Worm (Caenorhabditis elegans) whole organism, mixed stage, embryonic: Measurements from ENCODE around the gene srh-63.

Experiments used
- M03D4.4 ChIP-seq: sonication (generic microtip); optimal IDR thresholded peaks from 2 replicates; lab custom pipeline; 2017; ENCODE audit warnings: mild to moderate bottlenecking, missing genetic modification characterization, missing compliant biosample characterization
- bed-3 ChIP-seq: fragments of 200-800 bp; sonication (Bioruptor generic); optimal IDR thresholded peaks from 3 replicates; lab custom pipeline; 2018; ENCODE audit warnings: mild to moderate bottlenecking, missing genetic modification characterization, moderate library complexity, missing compliant biosample characterization
- blmp-1 ChIP-seq: fragments of 150-350 bp; optimal IDR thresholded peaks from 2 replicates; lab custom pipeline; 2014; ENCODE audit warnings: missing biosample characterization, missing genetic modification characterization
- ceh-39 ChIP-seq: fragments of 150-350 bp; optimal IDR thresholded peaks from 2 replicates; lab custom pipeline; 2014; ENCODE audit warnings: missing biosample characterization, missing genetic modification characterization
- ceh-43 ChIP-seq: fragments of 200-800 bp; sonication (Bioruptor generic); optimal IDR thresholded peaks from 2 replicates; lab custom pipeline; 2018; ENCODE audit warnings: mild to moderate bottlenecking, missing genetic modification characterization, moderate library complexity, missing compliant biosample characterization
- ceh-83 ChIP-seq: fragments of 200-800 bp; sonication (Bioruptor generic); optimal IDR thresholded peaks from 2 replicates; lab custom pipeline; 2018; ENCODE audit warnings: mild to moderate bottlenecking, missing genetic modification characterization, missing compliant biosample characterization
- ces-1 ChIP-seq: fragments of 150-350 bp; optimal IDR thresholded peaks from 2 replicates; lab custom pipeline; 2014; ENCODE audit warnings: missing biosample characterization, missing genetic modification reagents, missing genetic modification characterization
- cnd-1 ChIP-seq: fragments of 200-800 bp; sonication (Bioruptor generic); optimal IDR thresholded peaks from 2 replicates; lab custom pipeline; 2018; ENCODE audit warnings: mild to moderate bottlenecking, missing genetic modification characterization, missing compliant biosample characterization
- drap-1 ChIP-seq: fragments of 200-800 bp; sonication (Bioruptor generic); optimal IDR thresholded peaks from 3 replicates; lab custom pipeline; 2018; ENCODE audit warnings: mild to moderate bottlenecking, missing genetic modification characterization, missing compliant biosample characterization
- elt-1 ChIP-seq: sonication (generic microtip); optimal IDR thresholded peaks from 2 replicates; lab custom pipeline; 2017; ENCODE audit warnings: missing genetic modification characterization, mild to moderate bottlenecking, missing compliant biosample characterization, antibody characterized with exemption, moderate library complexity, borderline replicate concordance; ENCODE audit not compliant: insufficient read depth
- elt-3 ChIP-seq: fragments of 150-350 bp; optimal IDR thresholded peaks from 2 replicates; lab custom pipeline; 2014; ENCODE audit warnings: missing biosample characterization, missing genetic modification characterization
- lin-13 ChIP-seq: fragments of 150-350 bp; optimal IDR thresholded peaks from 2 replicates; lab custom pipeline; 2014; ENCODE audit warnings: missing biosample characterization, missing genetic modification characterization
- lin-32 ChIP-seq: fragments of 200-800 bp; sonication (Bioruptor generic); optimal IDR thresholded peaks from 2 replicates; lab custom pipeline; 2018; ENCODE audit warnings: mild to moderate bottlenecking, missing genetic modification characterization, missing compliant biosample characterization
- lsy-2 ChIP-seq: fragments of 150-350 bp; optimal IDR thresholded peaks from 2 replicates; lab custom pipeline; 2014; ENCODE audit warnings: missing biosample characterization, missing genetic modification characterization
- mab-5 ChIP-seq: fragments of 150-350 bp; optimal IDR thresholded peaks from 2 replicates; lab custom pipeline; 2014; ENCODE audit warnings: missing biosample characterization, missing genetic modification characterization
- mep-1 ChIP-seq: fragments of 150-350 bp; optimal IDR thresholded peaks from 2 replicates; lab custom pipeline; 2017; ENCODE audit warnings: missing biosample characterization, missing genetic modification reagents, missing genetic modification characterization, inconsistent platforms
- nhr-12 ChIP-seq: fragments of 150-350 bp; optimal IDR thresholded peaks from 2 replicates; lab custom pipeline; 2014; ENCODE audit warnings: missing biosample characterization, missing genetic modification characterization
- nhr-2 ChIP-seq: fragments of 150-350 bp; optimal IDR thresholded peaks from 2 replicates; lab custom pipeline; 2014; ENCODE audit warnings: missing biosample characterization, missing genetic modification characterization
- nhr-28 ChIP-seq: fragments of 150-350 bp; optimal IDR thresholded peaks from 2 replicates; lab custom pipeline; 2014; ENCODE audit warnings: missing biosample characterization, missing genetic modification characterization
- nhr-76 ChIP-seq: sonication (generic microtip); optimal IDR thresholded peaks from 2 replicates; lab custom pipeline; 2017; ENCODE audit warnings: missing biosample characterization, missing genetic modification characterization
- pha-4 ChIP-seq: fragments of 150-350 bp; optimal IDR thresholded peaks from 2 replicates; lab custom pipeline; 2018; ENCODE audit warnings: missing biosample characterization, missing genetic modification reagents, missing genetic modification characterization
- sem-2 ChIP-seq: fragments of 200-800 bp; sonication (Bioruptor generic); optimal IDR thresholded peaks from 2 replicates; lab custom pipeline; 2018; ENCODE audit warnings: mild to moderate bottlenecking, missing genetic modification characterization, missing compliant biosample characterization
- snpc-4 ChIP-seq: fragments of 150-350 bp; optimal IDR thresholded peaks from 2 replicates; lab custom pipeline; 2014; ENCODE audit warnings: missing biosample characterization, missing genetic modification characterization
- sptf-1 ChIP-seq: sonication (generic microtip); optimal IDR thresholded peaks from 2 replicates; lab custom pipeline; 2017; ENCODE audit warnings: mild to moderate bottlenecking, missing genetic modification characterization, moderate library complexity, missing compliant biosample characterization
- tbx-8 ChIP-seq: fragments of 200-800 bp; sonication (Bioruptor generic); optimal IDR thresholded peaks from 2 replicates; lab custom pipeline; 2018; ENCODE audit warnings: mild to moderate bottlenecking, missing genetic modification characterization, moderate library complexity, missing compliant biosample characterization
- unc-120 ChIP-seq: sonication (generic microtip); optimal IDR thresholded peaks from 2 replicates; lab custom pipeline; 2017; ENCODE audit warnings: missing genetic modification characterization, missing compliant biosample characterization; ENCODE audit not compliant: poor library complexity, severe bottlenecking
- unc-39 ChIP-seq: fragments of 150-350 bp; optimal IDR thresholded peaks from 2 replicates; lab custom pipeline; 2014; ENCODE audit warnings: missing biosample characterization, missing genetic modification characterization

The srh-63 gene

ce11 chrIV:14572607-14573006 is 48.9 kb downstream of the srh-63 start, which contains the start of gene glb-34:
TSS of gene glb-34 (minus strand) at chrIV:14572707.
- TF ChIP-seq ces-1 (GFP tag; lab: Kevin White, UChicago) (no peak), lin-32 (GFP tag; lab: Kevin White, UChicago) (no peak), tbx-8 (GFP tag; lab: Kevin White, UChicago) (no peak), ceh-39 (tag; lab: Kevin White, UChicago) (no peak), mab-5 (tag; lab: Kevin White, UChicago) (no peak), elt-1 (tag; lab: Kevin White, UChicago) (no peak), M03D4.4 (no peak), nhr-12 (tag; lab: Kevin White, UChicago) (no peak), snpc-4 (tag; lab: Kevin White, UChicago) (no peak), pha-4 (tag; lab: Kevin White, UChicago) (no peak), lin-13 (tag; lab: Kevin White, UChicago) (no peak), sem-2 (GFP tag; lab: Kevin White, UChicago) (no peak)

DNA sequence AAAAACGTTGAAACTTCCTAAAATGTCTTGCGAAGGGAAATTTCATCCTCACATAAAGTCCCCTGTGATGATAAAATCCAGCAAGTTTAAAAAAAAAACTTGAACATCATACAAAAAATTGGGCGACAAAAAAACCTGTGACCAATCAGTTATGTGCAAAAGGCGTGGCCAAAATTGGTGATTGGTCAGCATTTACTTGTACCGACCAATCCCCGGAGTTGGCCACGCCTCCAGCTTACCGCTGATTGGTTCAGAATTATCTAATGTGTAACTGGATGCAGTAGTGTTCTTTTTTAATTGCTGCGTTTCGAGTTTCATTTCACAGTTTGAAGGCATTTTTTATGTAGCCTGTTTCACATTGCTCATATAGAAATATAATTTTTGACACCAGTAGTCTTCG is 49.4 kb downstream of the srh-63 start:
- TF ChIP-seq lsy-2 (no peak), cnd-1 (tag; lab: Kevin White, UChicago) (no peak), mep-1 (tag; lab: Kevin White, UChicago) (no peak), ceh-43 (GFP tag; lab: Kevin White, UChicago) (no peak), drap-1 (GFP tag; lab: Kevin White, UChicago) (no peak), blmp-1 (tag; lab: Kevin White, UChicago) (no peak), elt-3 (tag; lab: Kevin White, UChicago) (no peak), snpc-4 (tag; lab: Kevin White, UChicago) (no peak), nhr-76 (tag; lab: Kevin White, UChicago) (no peak), lin-13 (tag; lab: Kevin White, UChicago) (no peak), nhr-28 (no peak), ceh-83 (GFP tag; lab: Kevin White, UChicago) (no peak), sptf-1 (tag; lab: Kevin White, UChicago) (no peak)
- TF ChIP-seq, all 35 proteins: peak for 0

DNA sequence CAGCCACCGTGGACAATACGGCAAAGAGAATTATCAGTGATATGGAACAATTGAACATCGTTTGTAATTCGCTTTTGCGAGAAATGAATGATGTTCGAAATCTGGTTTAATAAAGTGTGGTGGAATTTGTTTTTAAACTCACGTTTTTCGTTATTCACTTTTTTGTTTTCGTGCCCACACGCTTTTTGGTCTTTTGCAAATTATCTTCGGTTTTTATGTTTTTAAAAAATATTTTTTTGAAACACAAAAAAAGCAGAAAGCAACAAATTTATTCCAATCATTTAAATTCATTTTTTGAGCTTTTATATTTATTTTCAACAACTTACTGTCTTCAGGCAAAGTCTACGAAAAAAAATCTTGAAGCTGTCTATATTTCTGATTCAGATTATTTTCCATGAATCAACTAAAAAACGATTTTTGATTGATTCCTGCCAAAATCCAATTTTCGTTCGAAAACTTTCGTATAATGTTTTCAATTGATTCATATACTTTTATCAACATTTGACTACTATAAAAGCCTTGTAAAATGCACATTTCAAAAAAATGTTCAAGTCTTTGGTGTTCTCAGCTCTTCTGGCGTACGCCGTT is 50.7 kb downstream of the srh-63 start, which contains the start of the genes Y57G11B.3 and Y57G11B.5:
Y57G11B.3 (minus strand) TSS at position 101 of the 588 bp plus-strand sequence.
Y57G11B.5 (plus strand) TSS at position 538 of the 588 bp plus-strand sequence.
- TF ChIP-seq lin-32 (GFP tag; lab: Kevin White, UChicago), result no peak
- TF ChIP-seq elt-1 (tag; lab: Kevin White, UChicago), result no peak
- no peak for TF ChIP-seq nhr-28
- TF ChIP-seq unc-120 (tag; lab: Kevin White, UChicago), result no peak
- no peak for TF ChIP-seq blmp-1 (tag; lab: Kevin White, UChicago)
- no peak for TF ChIP-seq ceh-83 (GFP tag; lab: Kevin White, UChicago)
- no peak for TF ChIP-seq cnd-1 (tag; lab: Kevin White, UChicago)
- TF ChIP-seq ces-1 (GFP tag; lab: Kevin White, UChicago), result no peak
- no peak for TF ChIP-seq mep-1 (tag; lab: Kevin White, UChicago)
- no peak for TF ChIP-seq unc-39 (tag; lab: Kevin White, UChicago)
- no peak for TF ChIP-seq snpc-4 (tag; lab: Kevin White, UChicago)
- TF ChIP-seq bed-3 (GFP tag; lab: Kevin White, UChicago), result no peak
- no peak for TF ChIP-seq nhr-2 (tag; lab: Kevin White, UChicago)
- no peak for TF ChIP-seq nhr-12 (tag; lab: Kevin White, UChicago)
